Fruit fly (Drosophila melanogaster) whole organism, prepupa: ENCODE data around the gene CG14383.

Experiments used
- CG10669 ChIP-seq: fragments of 200-800 bp; sonication (Bioruptor generic); optimal IDR thresholded peaks from 3 replicates; lab custom pipeline; 2018; ENCODE audit warnings: missing biosample characterization, mild to moderate bottlenecking, missing genetic modification characterization, moderate library complexity
- CG11762 ChIP-seq: fragments of 200-800 bp; sonication (Bioruptor generic); optimal IDR thresholded peaks from 3 replicates; lab custom pipeline; 2016; ENCODE audit warnings: missing biosample characterization, missing genetic modification characterization; ENCODE audit not compliant: insufficient read depth
- CG6854 ChIP-seq: fragments of 200-800 bp; sonication (Bioruptor generic); optimal IDR thresholded peaks from 2 replicates; lab custom pipeline; 2017; ENCODE audit warnings: missing biosample characterization, mild to moderate bottlenecking, missing genetic modification characterization
- Gug ChIP-seq: fragments of 200-800 bp; sonication (Bioruptor generic); IDR thresholded peaks from 2 replicates; pipeline ENCODE4 v1.3.6; 2022; ENCODE audit warnings: missing biosample characterization, missing genetic modification characterization
- Met ChIP-seq: fragments of 200-800 bp; sonication (Bioruptor generic); optimal IDR thresholded peaks from 3 replicates; lab custom pipeline; 2016; ENCODE audit warnings: missing biosample characterization, missing genetic modification characterization
- OdsH ChIP-seq: fragments of 200-800 bp; sonication (Bioruptor generic); optimal IDR thresholded peaks from 3 replicates; lab custom pipeline; 2016; ENCODE audit warnings: missing biosample characterization, missing genetic modification characterization
- Smox ChIP-seq: fragments of 200-800 bp; sonication (Bioruptor generic); optimal IDR thresholded peaks from 3 replicates; lab custom pipeline; 2016; ENCODE audit warnings: missing biosample characterization, missing genetic modification characterization
- Sox15 ChIP-seq: fragments of 200-800 bp; sonication (Bioruptor generic); optimal IDR thresholded peaks from 3 replicates; lab custom pipeline; 2016; ENCODE audit warnings: missing biosample characterization, missing genetic modification characterization
- eg ChIP-seq: fragments of 200-800 bp; sonication (Bioruptor generic); IDR thresholded peaks from 3 replicates; pipeline ENCODE4 v1.3.6; 2022; ENCODE audit warnings: missing biosample characterization, missing genetic modification characterization
- esn ChIP-seq: fragments of 200-800 bp; sonication (Bioruptor generic); optimal IDR thresholded peaks from 2 replicates; lab custom pipeline; 2016; ENCODE audit warnings: missing biosample characterization, mild to moderate bottlenecking, missing genetic modification characterization, moderate library complexity
- fkh ChIP-seq: fragments of 200-800 bp; sonication (Bioruptor generic); optimal IDR thresholded peaks from 3 replicates; lab custom pipeline; 2017; ENCODE audit warnings: missing biosample characterization, mild to moderate bottlenecking, missing genetic modification characterization, moderate library complexity
- spab ChIP-seq: fragments of 200-800 bp; sonication (Bioruptor generic); optimal IDR thresholded peaks from 2 replicates; lab custom pipeline; 2017; ENCODE audit warnings: missing biosample characterization, mild to moderate bottlenecking, missing genetic modification characterization, missing genetic modification reagents

DNA sequence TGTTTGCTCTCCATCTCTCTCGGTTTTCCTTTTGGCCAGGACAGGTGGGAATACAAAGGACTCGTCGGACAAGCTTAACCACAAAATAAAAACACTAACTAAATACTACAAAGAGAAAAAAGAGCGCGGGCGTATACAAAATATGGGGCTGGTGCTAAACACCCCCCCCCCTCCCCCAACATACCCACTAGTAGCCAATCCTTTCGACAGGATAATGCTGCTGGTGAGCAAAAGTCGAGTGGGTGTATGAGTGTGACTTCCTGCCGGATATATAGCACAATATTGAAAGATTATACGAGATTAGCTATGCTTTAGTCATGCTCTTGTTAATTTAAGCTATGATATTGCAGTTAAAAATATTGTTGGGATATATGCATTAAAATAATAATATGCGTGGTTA, 13.1 kb downstream of the CG14383 start:
- TF ChIP-seq CG6854 (GFP tag; lab: Kevin White, UChicago) (no peak), CG10669 (GFP tag; lab: Kevin White, UChicago) (no peak), spab (GFP tag; lab: Kevin White, UChicago) (no peak), eg (no peak), OdsH (GFP tag; lab: Kevin White, UChicago) (no peak), fkh (GFP tag; lab: Kevin White, UChicago) (no peak), CG11762 (no peak), Met (no peak), Smox (GFP tag; lab: Kevin White, UChicago) (no peak), esn (no peak), Sox15 (GFP tag; lab: Kevin White, UChicago) (no peak), Gug (no peak)
